Worm (Caenorhabditis elegans) whole organism, L3 larva: ENCODE results near the gene kvs-4.

Experiments used
- R02D3.7 ChIP-seq: fragments of 150-350 bp; optimal IDR thresholded peaks from 2 replicates; lab custom pipeline; 2014; ENCODE audit warnings: missing biosample characterization, missing genetic modification characterization
- ceh-16 ChIP-seq: sonication (generic microtip); optimal IDR thresholded peaks from 2 replicates; lab custom pipeline; 2017; ENCODE audit warnings: missing biosample characterization, missing genetic modification characterization
- ceh-82 ChIP-seq: fragments of 150-350 bp; optimal IDR thresholded peaks from 2 replicates; lab custom pipeline; 2014; ENCODE audit warnings: missing biosample characterization, missing genetic modification characterization
- hmg-11 ChIP-seq: sonication (generic microtip); optimal IDR thresholded peaks from 2 replicates; lab custom pipeline; 2016; ENCODE audit warnings: missing genetic modification characterization, missing compliant biosample characterization
- pha-4 ChIP-seq: fragments of 150-350 bp; optimal IDR thresholded peaks from 2 replicates; lab custom pipeline; 2014; ENCODE audit warnings: missing biosample characterization, missing genetic modification reagents, missing genetic modification characterization
- pqm-1 ChIP-seq: fragments of 150-350 bp; optimal IDR thresholded peaks from 2 replicates; lab custom pipeline; 2017; ENCODE audit warnings: missing biosample characterization, missing genetic modification characterization, inconsistent platforms

ce11 chrIII:10983153-10983552 is 29.2 kb upstream of the kvs-4 start, which contains the start of gene col-92:
- no peak for TF ChIP-seq ceh-82
- TF ChIP-seq pha-4 (tag; lab: Kevin White, UChicago): no peak
- TF ChIP-seq ceh-16 (tag; lab: Kevin White, UChicago): no peak
- TF ChIP-seq hmg-11: no peak
- TF ChIP-seq pqm-1 (tag; lab: Kevin White, UChicago): no peak
- no peak for TF ChIP-seq R02D3.7 (tag; lab: Kevin White, UChicago)
